Worm (Caenorhabditis elegans): ENCODE measurements around the gene F40G9.17.

DNA sequence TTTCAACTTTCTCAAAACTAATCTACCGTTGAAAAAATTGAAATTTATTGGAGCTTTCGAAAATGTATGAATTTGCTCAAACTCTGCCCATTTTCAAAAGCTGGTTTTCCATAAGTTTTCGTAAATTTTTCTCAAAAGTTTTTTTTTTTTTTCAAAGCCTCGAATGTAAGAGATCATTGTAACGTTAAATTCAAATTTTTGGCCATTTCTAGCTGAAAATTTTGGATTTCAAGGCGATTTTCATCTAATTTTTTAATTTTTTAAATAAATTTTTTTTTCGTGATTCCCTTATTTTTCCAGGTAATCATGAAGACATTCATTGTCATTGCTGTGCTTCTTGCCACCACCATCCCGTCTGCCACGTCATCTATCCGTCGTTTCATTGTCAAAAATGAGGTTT lies 35.9 kb downstream of the F40G9.17 start, which contains the start of gene hpo-38:
- TF ChIP-seq egl-5 (tag; optimal IDR thresholded peaks at IDR 0.05) (no peak), nhr-11 (tag; optimal IDR thresholded peaks at IDR 0.05) (no peak), nhr-77 (tag; optimal IDR thresholded peaks at IDR 0.05) (no peak), tbx-2 (tag; optimal IDR thresholded peaks at IDR 0.05) (no peak), nhr-23 (tag; optimal IDR thresholded peaks at IDR 0.05) (no peak), elt-1 (tag; optimal IDR thresholded peaks at IDR 0.05) (no peak), nhr-76 (tag; optimal IDR thresholded peaks at IDR 0.05) (no peak), egl-27 (tag; optimal IDR thresholded peaks at IDR 0.05) (no peak), nhr-25 (tag; optimal IDR thresholded peaks at IDR 0.05) (no peak), unc-62 (GFP tag; optimal IDR thresholded peaks at IDR 0.05) (no peak), nhr-12 (tag; optimal IDR thresholded peaks at IDR 0.05) (no peak), ztf-11 (tag; optimal IDR thresholded peaks at IDR 0.05) (no peak), aly-2 (tag; optimal IDR thresholded peaks at IDR 0.05) (no peak)

Data from whole organism, L3 larva.